Worm (Caenorhabditis elegans) whole organism, L2 larva: ENCODE data around the gene R01H2.2.

ENCODE experiments used
- aly-2 ChIP-seq: fragments of 150-350 bp; optimal IDR thresholded peaks from 2 replicates; lab custom pipeline; 2014; ENCODE audit warnings: missing biosample characterization, missing genetic modification characterization
- dmd-4 ChIP-seq: sonication (generic microtip); optimal IDR thresholded peaks from 2 replicates; lab custom pipeline; 2017; ENCODE audit warnings: missing biosample characterization, missing genetic modification characterization
- lin-13 ChIP-seq: fragments of 150-350 bp; optimal IDR thresholded peaks from 2 replicates; lab custom pipeline; 2014; ENCODE audit warnings: missing biosample characterization, missing genetic modification reagents, missing genetic modification characterization
- nhr-12 ChIP-seq: fragments of 150-350 bp; optimal IDR thresholded peaks from 2 replicates; lab custom pipeline; 2014; ENCODE audit warnings: missing biosample characterization, missing genetic modification characterization
- skn-1 ChIP-seq: sonication (generic microtip); optimal IDR thresholded peaks from 2 replicates; lab custom pipeline; 2017; ENCODE audit warnings: missing biosample characterization, missing genetic modification characterization
- unc-39 ChIP-seq: fragments of 150-350 bp; optimal IDR thresholded peaks from 2 replicates; lab custom pipeline; 2014; ENCODE audit warnings: missing biosample characterization, missing genetic modification characterization

DNA sequence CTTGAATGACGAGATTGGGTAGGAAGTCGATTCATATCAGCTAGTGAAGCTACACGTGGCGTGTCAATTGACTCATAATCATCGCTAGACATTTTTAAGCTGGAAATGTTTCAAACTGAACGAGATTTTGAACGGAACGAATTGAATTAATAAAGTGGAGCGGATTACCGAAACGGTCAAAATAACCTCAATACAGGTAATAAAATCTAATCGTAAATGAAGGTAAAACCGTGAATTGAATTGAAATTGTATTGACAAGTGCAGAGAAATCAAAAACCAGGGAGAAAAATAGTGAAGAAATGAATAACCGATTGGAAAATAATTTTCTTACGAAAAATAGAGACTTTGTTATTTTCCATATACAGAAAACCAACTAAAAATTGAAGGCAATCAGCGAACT lies 27.2 kb upstream of the R01H2.2 start, which contains the start of gene cyk-1:
- TF ChIP-seq aly-2 (tag; lab: Kevin White, UChicago): no peak
- TF ChIP-seq nhr-12: no peak
- no peak for TF ChIP-seq skn-1 (tag; lab: Kevin White, UChicago)
- TF ChIP-seq lin-13 (GFP tag; lab: Kevin White, UChicago): no peak
- no peak for TF ChIP-seq dmd-4 (tag; lab: Kevin White, UChicago)
- no peak for TF ChIP-seq unc-39 (tag; lab: Kevin White, UChicago)
